Worm (Caenorhabditis elegans) whole organism, late embryonic: Measurements from ENCODE around the gene F07C4.6.

Source experiments
- C08G9.2 ChIP-seq: sonication (generic microtip); optimal IDR thresholded peaks from 2 replicates; lab custom pipeline; 2016; ENCODE audit warnings: mild to moderate bottlenecking, missing genetic modification characterization, moderate library complexity, missing compliant biosample characterization
- F13H6.1 ChIP-seq: sonication (generic microtip); optimal IDR thresholded peaks from 2 replicates; lab custom pipeline; 2016; ENCODE audit warnings: missing genetic modification characterization, missing compliant biosample characterization
- K02D7.2 ChIP-seq: sonication (generic microtip); optimal IDR thresholded peaks from 2 replicates; lab custom pipeline; 2017; ENCODE audit warnings: mild to moderate bottlenecking, missing genetic modification characterization, missing compliant biosample characterization
- ahr-1 ChIP-seq: sonication (generic microtip); optimal IDR thresholded peaks from 2 replicates; lab custom pipeline; 2016; ENCODE audit warnings: missing genetic modification characterization, missing compliant biosample characterization
- ceh-19 ChIP-seq: fragments of 200-800 bp; sonication (Bioruptor generic); optimal IDR thresholded peaks from 2 replicates; lab custom pipeline; 2018; ENCODE audit warnings: mild to moderate bottlenecking, missing genetic modification characterization, missing compliant biosample characterization
- ceh-22 ChIP-seq: sonication (generic microtip); optimal IDR thresholded peaks from 2 replicates; lab custom pipeline; 2017; ENCODE audit warnings: missing biosample characterization, missing genetic modification characterization
- ceh-31 ChIP-seq: sonication (generic microtip); optimal IDR thresholded peaks from 2 replicates; lab custom pipeline; 2016; ENCODE audit warnings: missing genetic modification characterization, missing compliant biosample characterization
- ceh-34 ChIP-seq: sonication (generic microtip); optimal IDR thresholded peaks from 2 replicates; lab custom pipeline; 2016; ENCODE audit warnings: mild to moderate bottlenecking, missing genetic modification characterization, missing compliant biosample characterization
- ceh-48 ChIP-seq: sonication (generic microtip); optimal IDR thresholded peaks from 2 replicates; lab custom pipeline; 2016; ENCODE audit warnings: missing genetic modification characterization, inconsistent platforms, missing compliant biosample characterization
- ceh-9 ChIP-seq: sonication (generic microtip); optimal IDR thresholded peaks from 2 replicates; lab custom pipeline; 2016; ENCODE audit warnings: mild to moderate bottlenecking, missing genetic modification characterization, inconsistent platforms, missing compliant biosample characterization
- che-1 ChIP-seq: sonication (generic microtip); optimal IDR thresholded peaks from 2 replicates; lab custom pipeline; 2016; ENCODE audit warnings: mild to moderate bottlenecking, missing genetic modification characterization, missing compliant biosample characterization
- dmd-4 ChIP-seq: sonication (generic microtip); optimal IDR thresholded peaks from 2 replicates; lab custom pipeline; 2016; ENCODE audit warnings: borderline replicate concordance, missing genetic modification characterization, missing compliant biosample characterization
- elt-4 ChIP-seq: sonication (generic microtip); optimal IDR thresholded peaks from 2 replicates; lab custom pipeline; 2016; ENCODE audit warnings: missing genetic modification characterization, missing compliant biosample characterization
- ets-4 ChIP-seq: sonication (generic microtip); optimal IDR thresholded peaks from 2 replicates; lab custom pipeline; 2016; ENCODE audit warnings: missing genetic modification characterization, missing compliant biosample characterization
- eyg-1 ChIP-seq: sonication (generic microtip); optimal IDR thresholded peaks from 2 replicates; lab custom pipeline; 2016; ENCODE audit warnings: missing genotype, missing genetic modification characterization, missing compliant biosample characterization
- fax-1 ChIP-seq: sonication (generic microtip); optimal IDR thresholded peaks from 2 replicates; lab custom pipeline; 2016; ENCODE audit warnings: missing genotype, missing genetic modification characterization, missing compliant biosample characterization
- fkh-6 ChIP-seq: sonication (generic microtip); optimal IDR thresholded peaks from 2 replicates; lab custom pipeline; 2016; ENCODE audit warnings: missing genetic modification characterization, missing compliant biosample characterization
- gmeb-2 ChIP-seq: sonication (generic microtip); optimal IDR thresholded peaks from 2 replicates; lab custom pipeline; 2016; ENCODE audit warnings: missing genetic modification characterization, inconsistent platforms, missing compliant biosample characterization
- hlh-13 ChIP-seq: fragments of 200-800 bp; sonication (Bioruptor generic); optimal IDR thresholded peaks from 2 replicates; lab custom pipeline; 2018; ENCODE audit warnings: mild to moderate bottlenecking, missing genetic modification characterization, missing compliant biosample characterization
- hlh-30 ChIP-seq: sonication (generic microtip); optimal IDR thresholded peaks from 2 replicates; lab custom pipeline; 2017; ENCODE audit warnings: antibody characterized with exemption, missing genetic modification characterization, missing compliant biosample characterization; ENCODE audit not compliant: insufficient read depth
- hlh-8 ChIP-seq: sonication (generic microtip); optimal IDR thresholded peaks from 2 replicates; lab custom pipeline; 2016; ENCODE audit warnings: missing genotype, missing genetic modification characterization, missing compliant biosample characterization
- lim-6 ChIP-seq: sonication (generic microtip); optimal IDR thresholded peaks from 2 replicates; lab custom pipeline; 2016; ENCODE audit warnings: missing genetic modification characterization, missing compliant biosample characterization
- mec-3 ChIP-seq: sonication (generic microtip); optimal IDR thresholded peaks from 2 replicates; lab custom pipeline; 2016; ENCODE audit warnings: borderline replicate concordance, missing genetic modification characterization, missing compliant biosample characterization
- nhr-11 ChIP-seq: fragments of 150-350 bp; optimal IDR thresholded peaks from 2 replicates; lab custom pipeline; 2014; ENCODE audit warnings: missing biosample characterization, missing genetic modification characterization
- nhr-232 ChIP-seq: sonication (generic microtip); optimal IDR thresholded peaks from 2 replicates; lab custom pipeline; 2016; ENCODE audit warnings: missing genetic modification characterization, missing compliant biosample characterization
- npax-4 ChIP-seq: sonication (generic microtip); optimal IDR thresholded peaks from 2 replicates; lab custom pipeline; 2016; ENCODE audit warnings: missing genetic modification characterization, missing compliant biosample characterization
- pag-3 ChIP-seq: sonication (generic microtip); optimal IDR thresholded peaks from 2 replicates; lab custom pipeline; 2016; ENCODE audit warnings: missing compliant biosample characterization, missing genetic modification characterization, borderline replicate concordance
- ref-2 ChIP-seq: sonication (generic microtip); optimal IDR thresholded peaks from 2 replicates; lab custom pipeline; 2016; ENCODE audit warnings: missing genetic modification characterization, missing compliant biosample characterization
- rnt-1 ChIP-seq: sonication (generic microtip); optimal IDR thresholded peaks from 2 replicates; lab custom pipeline; 2016; ENCODE audit warnings: missing genetic modification characterization, missing compliant biosample characterization
- sox-4 ChIP-seq: sonication (generic microtip); optimal IDR thresholded peaks from 2 replicates; lab custom pipeline; 2017; ENCODE audit warnings: mild to moderate bottlenecking, missing genetic modification characterization, inconsistent platforms, missing compliant biosample characterization
- syd-9 ChIP-seq: sonication (generic microtip); optimal IDR thresholded peaks from 2 replicates; lab custom pipeline; 2016; ENCODE audit warnings: mild to moderate bottlenecking, missing genetic modification characterization, moderate library complexity, missing compliant biosample characterization
- tbx-2 ChIP-seq: sonication (generic microtip); optimal IDR thresholded peaks from 2 replicates; lab custom pipeline; 2016; ENCODE audit warnings: missing genetic modification characterization, missing compliant biosample characterization
- tbx-7 ChIP-seq: sonication (generic microtip); optimal IDR thresholded peaks from 2 replicates; lab custom pipeline; 2016; ENCODE audit warnings: missing genotype, missing genetic modification characterization, missing compliant biosample characterization
- ttx-3 ChIP-seq: sonication (generic microtip); optimal IDR thresholded peaks from 2 replicates; lab custom pipeline; 2016; ENCODE audit warnings: missing genetic modification reagents, missing genetic modification characterization, missing compliant biosample characterization
- unc-3 ChIP-seq, 2 experiments: fragments of 200-800 bp in 1 of 2; sonication (Bioruptor generic) in 1 of 2; sonication (generic microtip) in 1 of 2; conservative IDR thresholded peaks in 1 of 2; optimal IDR thresholded peaks in 1 of 2; 2 replicates each; pipeline versions ENCODE4 v1.3.6 to Lab custom; 2016 to 2022; ENCODE audit warnings: missing compliant biosample characterization in 2 of 2, missing genetic modification characterization in 2 of 2, missing genetic modification reagents in 1 of 2
- unc-42 ChIP-seq: sonication (generic microtip); optimal IDR thresholded peaks from 2 replicates; lab custom pipeline; 2016; ENCODE audit warnings: missing genotype, missing genetic modification characterization, missing compliant biosample characterization
- ztf-16 ChIP-seq: sonication (generic microtip); optimal IDR thresholded peaks from 2 replicates; lab custom pipeline; 2017; ENCODE audit warnings: missing genetic modification characterization, missing compliant biosample characterization

F07C4.6 gene

DNA sequence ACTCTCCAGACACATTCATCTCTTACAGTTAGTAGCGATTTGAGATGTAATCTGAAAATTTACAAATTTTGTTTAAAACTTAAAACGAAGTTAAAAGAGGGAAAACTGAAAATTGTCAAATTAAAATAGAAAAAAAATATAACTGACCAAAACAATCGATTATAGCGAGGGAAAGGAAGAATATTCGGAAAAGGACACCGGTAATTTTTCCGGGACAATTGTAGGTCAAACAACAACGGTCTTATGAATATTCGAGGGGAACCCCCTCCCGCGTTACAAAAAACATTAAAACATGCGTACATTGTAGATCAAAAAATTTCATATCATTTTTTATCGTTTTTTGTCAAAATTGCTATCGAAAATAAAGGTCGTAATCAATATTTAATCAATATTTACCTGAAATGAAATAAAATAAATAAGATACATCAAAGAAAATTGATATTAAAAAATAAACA is 4.6 kb upstream of the F07C4.6 start, which contains the start of gene C50E3.12:
Gene C50E3.12, minus strand, starts transcription at position 51 of the 455 bp plus-strand sequence.
- TF ChIP-seq pag-3 (no peak), nhr-11 (tag; lab: Kevin White, UChicago) (no peak), ceh-48 (tag; lab: Kevin White, UChicago) (no peak), hlh-13 (GFP tag; lab: Kevin White, UChicago) (no peak), hlh-8 (tag; lab: Kevin White, UChicago) (no peak), ztf-16 (no peak), ref-2 (no peak), nhr-232 (no peak), hlh-30 (tag; lab: Kevin White, UChicago) (no peak), fkh-6 (tag; lab: Kevin White, UChicago) (no peak), dmd-4 (tag; lab: Kevin White, UChicago) (no peak), unc-3 (GFP tag; conservative IDR thresholded peaks at IDR 0.05; lab: Robert Waterston, UW) (no peak), unc-3 (tag; optimal IDR thresholded peaks at IDR 0.05; lab: Kevin White, UChicago) (no peak), ceh-31 (tag; lab: Kevin White, UChicago) (no peak), eyg-1 (no peak), C08G9.2 (tag; lab: Kevin White, UChicago) (no peak), F13H6.1 (tag; lab: Kevin White, UChicago) (no peak)

DNA sequence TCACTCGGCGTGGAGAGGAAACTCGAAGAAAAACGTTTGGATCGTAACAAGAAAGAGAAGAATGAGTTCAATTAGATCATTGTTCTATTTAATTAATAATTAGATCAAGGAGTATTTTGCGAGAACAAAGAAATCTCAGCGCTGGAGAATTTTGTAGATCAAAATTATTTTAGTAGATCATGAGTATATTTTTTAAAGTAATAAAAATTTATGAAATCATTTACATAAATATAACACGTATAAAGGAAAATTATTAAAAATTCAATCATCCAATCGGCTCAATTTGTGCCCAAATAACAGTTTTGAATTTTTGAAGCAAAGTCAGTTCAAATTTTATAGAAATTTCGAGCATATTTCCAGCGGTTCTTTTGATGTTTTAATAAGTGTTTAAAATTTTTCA is 2.5 kb upstream of the F07C4.6 start, which contains the start of gene C50E3.13:
Gene C50E3.13, minus strand, starts transcription at position 101 of the 400 bp plus-strand sequence.
- TF ChIP-seq ceh-9 (no peak), tbx-7 (tag; lab: Kevin White, UChicago) (no peak), K02D7.2 (tag; lab: Kevin White, UChicago) (no peak), ztf-16 (no peak), sox-4 (no peak), C08G9.2 (tag; lab: Kevin White, UChicago) (no peak), unc-42 (no peak)

DNA sequence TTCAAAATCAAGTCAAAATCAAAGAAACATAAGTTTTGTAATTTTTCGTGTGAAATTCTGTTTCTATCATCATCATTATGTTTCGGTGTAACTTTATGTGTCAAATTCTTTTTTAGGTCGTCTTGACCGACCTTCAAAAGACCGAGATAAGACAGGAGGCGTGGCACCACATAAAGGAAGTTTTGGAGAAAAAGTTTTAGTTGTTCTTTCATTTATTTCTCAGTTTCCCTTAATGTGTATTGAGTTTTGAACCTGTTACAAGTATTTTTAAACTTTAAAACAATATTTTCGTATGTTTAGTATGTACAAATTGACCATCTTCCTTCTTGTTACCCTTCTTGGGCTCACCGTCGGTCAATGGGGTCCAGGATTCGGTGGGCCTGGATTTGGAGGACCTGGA is 2.0 kb upstream of the F07C4.6 start, which contains the start of gene grsp-4:
Gene grsp-4, plus strand, starts transcription at position 301 of the 400 bp plus-strand sequence.
- no peak for TF ChIP-seq ceh-19 (GFP tag; lab: Kevin White, UChicago)

DNA sequence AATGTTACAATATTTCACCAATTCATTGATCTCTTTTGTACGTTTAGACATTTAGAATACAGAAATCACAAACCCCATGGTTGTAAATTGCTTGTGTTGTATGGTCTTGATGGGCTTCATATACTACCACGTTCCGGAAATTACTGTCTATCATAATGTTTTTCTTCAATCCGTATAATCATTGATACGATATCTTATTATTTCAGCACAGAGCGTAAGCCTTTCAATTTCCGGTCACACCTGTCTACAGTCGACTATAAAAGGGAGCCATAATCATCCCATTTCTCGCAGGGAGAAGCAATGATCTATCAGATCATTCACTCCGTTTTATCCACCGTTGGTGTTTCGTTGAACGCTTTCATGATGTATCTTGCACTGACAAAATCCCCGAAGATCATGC is 2.9 kb downstream of the F07C4.6 start, which contains the start of gene srd-30:
Gene srd-30, plus strand, starts transcription at position 301 of the 400 bp plus-strand sequence.
- TF ChIP-seq fax-1 (tag; lab: Kevin White, UChicago) (no peak), npax-4 (tag; lab: Kevin White, UChicago) (no peak), ceh-22 (tag; lab: Kevin White, UChicago) (no peak), sox-4 (no peak), rnt-1 (tag; lab: Kevin White, UChicago) (no peak), ahr-1 (tag; lab: Kevin White, UChicago) (no peak), ceh-34 (no peak), K02D7.2 (tag; lab: Kevin White, UChicago) (no peak), elt-4 (tag; lab: Kevin White, UChicago) (no peak), ztf-16 (no peak), syd-9 (tag; lab: Kevin White, UChicago) (no peak), pag-3 (no peak), fkh-6 (tag; lab: Kevin White, UChicago) (no peak), ceh-9 (no peak), ets-4 (tag; lab: Kevin White, UChicago) (no peak)
- TF ChIP-seq, all 69 proteins: peak for 0

DNA sequence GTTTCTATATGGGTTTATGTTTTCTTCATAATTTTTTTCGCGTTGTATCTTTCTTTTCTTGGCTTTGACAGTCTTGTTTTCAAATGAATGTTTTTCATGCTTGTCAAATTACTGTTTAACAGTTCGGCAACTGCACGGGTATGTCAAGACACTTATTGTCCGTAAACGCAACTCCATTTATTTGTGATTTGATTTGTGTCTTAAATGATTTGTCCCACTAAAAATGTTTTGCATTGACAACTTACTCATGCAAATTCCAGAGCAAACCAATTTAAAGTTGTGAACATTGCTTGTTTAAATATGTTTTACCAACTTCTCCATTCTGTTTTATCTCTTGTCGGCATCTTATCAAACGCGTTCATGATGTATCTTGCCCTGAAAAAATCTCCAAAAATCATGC is 5.1 kb downstream of the F07C4.6 start, which contains the start of gene srd-25:
Gene srd-25, plus strand, starts transcription at position 301 of the 400 bp plus-strand sequence.
- TF ChIP-seq tbx-7 (tag; lab: Kevin White, UChicago) (no peak), gmeb-2 (no peak), mec-3 (tag; lab: Kevin White, UChicago) (no peak), ceh-31 (tag; lab: Kevin White, UChicago) (no peak), che-1 (tag; lab: Kevin White, UChicago) (no peak), tbx-2 (tag; lab: Kevin White, UChicago) (no peak), ttx-3 (tag; lab: Kevin White, UChicago) (no peak), lim-6 (no peak)
- TF ChIP-seq, all 69 proteins: peak for 0
